Worm (Caenorhabditis elegans): ENCODE data around the gene asp-12.

- TF ChIP-seq nhr-237 (tag; optimal IDR thresholded peaks at IDR 0.05) (no peak), nhr-77 (tag; optimal IDR thresholded peaks at IDR 0.05) (no peak), elt-3 (tag; optimal IDR thresholded peaks at IDR 0.05) (no peak), lin-11 (tag; optimal IDR thresholded peaks at IDR 0.05) (no peak), unc-39 (tag; optimal IDR thresholded peaks at IDR 0.05) (no peak), nhr-11 (tag; optimal IDR thresholded peaks at IDR 0.05) (no peak), nhr-6 (tag; optimal IDR thresholded peaks at IDR 0.05) (no peak)
Observed at ce11 chrV:8318135-8318534, 49.1 kb downstream of the asp-12 start, which contains the start of gene clec-219.
